Fruit fly (Drosophila melanogaster) whole organism, embryonic: ENCODE measurements around the gene CG42269.

Experiments used
- BtbVII ChIP-seq: fragments of 200-800 bp; sonication (Bioruptor generic); optimal IDR thresholded peaks from 3 replicates; lab custom pipeline; 2017; ENCODE audit warnings: missing biosample characterization, mild to moderate bottlenecking, missing genetic modification characterization
- Bteb2 ChIP-seq: fragments of 200-800 bp; sonication (Bioruptor generic); optimal IDR thresholded peaks from 2 replicates; lab custom pipeline; 2016; ENCODE audit warnings: missing biosample characterization, missing genetic modification characterization
- CG10147 ChIP-seq: fragments of 200-800 bp; sonication (Bioruptor generic); optimal IDR thresholded peaks from 2 replicates; lab custom pipeline; 2019; ENCODE audit warnings: missing biosample characterization, mild to moderate bottlenecking, missing genetic modification characterization, moderate library complexity
- CG10321 ChIP-seq: fragments of 200-800 bp; sonication (Bioruptor generic); IDR thresholded peaks from 2 replicates; pipeline ENCODE4 v1.3.6; 2022; ENCODE audit warnings: missing biosample characterization, missing genetic modification characterization
- CG14441 ChIP-seq: fragments of 200-800 bp; sonication (Bioruptor generic); IDR thresholded peaks from 2 replicates; pipeline ENCODE4 v1.3.6; 2022; ENCODE audit warnings: missing biosample characterization, missing genetic modification characterization
- CG15514 ChIP-seq: fragments of 200-800 bp; sonication (Bioruptor generic); optimal IDR thresholded peaks from 3 replicates; lab custom pipeline; 2017; ENCODE audit warnings: missing biosample characterization, missing genetic modification characterization, mild to moderate bottlenecking, moderate library complexity, missing genetic modification reagents
- CG15601 ChIP-seq: fragments of 200-800 bp; sonication (Bioruptor generic); optimal IDR thresholded peaks from 3 replicates; lab custom pipeline; 2019; ENCODE audit warnings: missing biosample characterization, mild to moderate bottlenecking, missing genetic modification characterization, moderate library complexity
- CG18476 ChIP-seq: fragments of 200-800 bp; sonication (Bioruptor generic); optimal IDR thresholded peaks from 2 replicates; lab custom pipeline; 2016; ENCODE audit warnings: missing biosample characterization, mild to moderate bottlenecking, missing genetic modification characterization
- CG2875 ChIP-seq: fragments of 200-800 bp; sonication (Bioruptor generic); optimal IDR thresholded peaks from 2 replicates; lab custom pipeline; 2017; ENCODE audit warnings: missing biosample characterization, mild to moderate bottlenecking, missing genetic modification characterization, missing genetic modification reagents
- CG2889 ChIP-seq: fragments of 200-800 bp; sonication (Bioruptor generic); IDR thresholded peaks from 3 replicates; pipeline ENCODE4 v1.3.6; 2022; ENCODE audit warnings: missing biosample characterization, missing genetic modification characterization
- CG30431 ChIP-seq: fragments of 200-800 bp; sonication (Bioruptor generic); optimal IDR thresholded peaks from 2 replicates; lab custom pipeline; 2017; ENCODE audit warnings: missing biosample characterization, missing genetic modification characterization
- CG3065 ChIP-seq: fragments of 200-800 bp; sonication (Bioruptor generic); optimal IDR thresholded peaks from 2 replicates; lab custom pipeline; 2016; ENCODE audit warnings: missing biosample characterization, missing genetic modification characterization
- CG33557 ChIP-seq: fragments of 200-800 bp; sonication (Bioruptor generic); optimal IDR thresholded peaks from 2 replicates; lab custom pipeline; 2019; ENCODE audit warnings: missing biosample characterization, mild to moderate bottlenecking, missing genetic modification characterization, moderate library complexity
- CG4404 ChIP-seq: fragments of 200-800 bp; sonication (Bioruptor generic); IDR thresholded peaks from 2 replicates; pipeline ENCODE4 v1.3.6; 2022; ENCODE audit warnings: missing biosample characterization, missing genetic modification characterization
- CG4707 ChIP-seq: fragments of 200-800 bp; sonication (Bioruptor generic); optimal IDR thresholded peaks from 2 replicates; lab custom pipeline; 2018; ENCODE audit warnings: missing biosample characterization, mild to moderate bottlenecking, missing genetic modification characterization, moderate library complexity
- CG6791 ChIP-seq: fragments of 200-800 bp; sonication (Bioruptor generic); IDR thresholded peaks from 3 replicates; pipeline ENCODE4 v1.3.6; 2022; ENCODE audit warnings: missing biosample characterization, missing genetic modification characterization; ENCODE audit not compliant: partially characterized antibody
- CG7786 ChIP-seq: fragments of 200-800 bp; sonication (Bioruptor generic); optimal IDR thresholded peaks from 2 replicates; lab custom pipeline; 2016; ENCODE audit warnings: missing biosample characterization, missing genetic modification characterization
- CG7839 ChIP-seq: fragments of 200-800 bp; sonication (Bioruptor generic); optimal IDR thresholded peaks from 3 replicates; lab custom pipeline; 2018; ENCODE audit warnings: missing biosample characterization, mild to moderate bottlenecking, missing genetic modification characterization, moderate library complexity
- CoRest ChIP-seq: fragments of 200-800 bp; sonication (Bioruptor generic); optimal IDR thresholded peaks from 3 replicates; lab custom pipeline; 2018; ENCODE audit warnings: missing biosample characterization, mild to moderate bottlenecking, missing genetic modification characterization, moderate library complexity
- Dfd ChIP-seq, 2 experiments: fragments of >200 bp; optimal IDR thresholded peaks; 2 replicates each; lab custom pipeline; 2017; ENCODE audit warnings: missing biosample characterization in 2 of 2, missing genetic modification characterization in 2 of 2
- Drgx ChIP-seq: fragments of 200-800 bp; sonication (Bioruptor generic); IDR thresholded peaks from 2 replicates; pipeline ENCODE4 v1.3.6; 2022; ENCODE audit warnings: missing biosample characterization, missing genetic modification characterization
- Fer2 ChIP-seq: fragments of 200-800 bp; sonication (Bioruptor generic); optimal IDR thresholded peaks from 2 replicates; lab custom pipeline; 2018; ENCODE audit warnings: missing biosample characterization, mild to moderate bottlenecking, missing genetic modification characterization, moderate library complexity
- H15 ChIP-seq: fragments of 200-800 bp; sonication (Bioruptor generic); IDR thresholded peaks from 3 replicates; pipeline ENCODE4 v1.3.6; 2022; ENCODE audit warnings: missing biosample characterization, missing genetic modification characterization
- HHEX ChIP-seq: fragments of 200-800 bp; sonication (Bioruptor generic); optimal IDR thresholded peaks from 3 replicates; lab custom pipeline; 2017; ENCODE audit warnings: missing biosample characterization, mild to moderate bottlenecking, missing genetic modification characterization, missing genetic modification reagents
- HLH3B ChIP-seq: fragments of 200-800 bp; sonication (Bioruptor generic); IDR thresholded peaks from 2 replicates; pipeline ENCODE4 v1.3.6; 2022; ENCODE audit warnings: missing biosample characterization, missing genetic modification characterization
- Hand ChIP-seq: fragments of 200-800 bp; sonication (Bioruptor generic); optimal IDR thresholded peaks from 2 replicates; lab custom pipeline; 2017; ENCODE audit warnings: mild to moderate bottlenecking, missing biosample characterization, missing genetic modification reagents, missing genetic modification characterization
- Hmr ChIP-seq: fragments of 200-800 bp; sonication (Bioruptor generic); optimal IDR thresholded peaks from 3 replicates; lab custom pipeline; 2017; ENCODE audit warnings: mild to moderate bottlenecking, missing biosample characterization, missing genetic modification reagents, missing genetic modification characterization
- Jarid2 ChIP-seq: fragments of 200-800 bp; sonication (Bioruptor generic); optimal IDR thresholded peaks from 3 replicates; lab custom pipeline; 2017; ENCODE audit warnings: mild to moderate bottlenecking, missing biosample characterization, missing genetic modification reagents, missing genetic modification characterization
- MESR4 ChIP-seq: fragments of 200-800 bp; sonication (Bioruptor generic); optimal IDR thresholded peaks from 2 replicates; lab custom pipeline; 2018; ENCODE audit warnings: missing biosample characterization, mild to moderate bottlenecking, missing genetic modification characterization, moderate library complexity
- Max ChIP-seq: fragments of 200-800 bp; sonication (Bioruptor generic); optimal IDR thresholded peaks from 2 replicates; lab custom pipeline; 2016; ENCODE audit warnings: missing biosample characterization, mild to moderate bottlenecking, missing genetic modification characterization
- Mes4 ChIP-seq: fragments of 200-800 bp; sonication (Bioruptor generic); optimal IDR thresholded peaks from 2 replicates; lab custom pipeline; 2016; ENCODE audit warnings: missing biosample characterization, missing genetic modification characterization
- NFAT ChIP-seq: fragments of 200-800 bp; sonication (Bioruptor generic); IDR thresholded peaks from 2 replicates; pipeline ENCODE4 v1.3.6; 2022; ENCODE audit warnings: missing biosample characterization, missing genetic modification characterization
- Optix ChIP-seq: fragments of 200-800 bp; sonication (Bioruptor generic); IDR thresholded peaks from 3 replicates; pipeline ENCODE4 v1.3.6; 2022; ENCODE audit warnings: missing biosample characterization, missing genetic modification characterization
- Ptx1 ChIP-seq: fragments of 200-800 bp; sonication (Bioruptor generic); IDR thresholded peaks from 2 replicates; pipeline ENCODE4 v1.3.6; 2022; ENCODE audit warnings: missing biosample characterization, missing genetic modification characterization
- Xbp1 ChIP-seq: fragments of 200-800 bp; sonication (Bioruptor generic); optimal IDR thresholded peaks from 3 replicates; lab custom pipeline; 2016; ENCODE audit warnings: missing biosample characterization, mild to moderate bottlenecking, missing genetic modification characterization
- aop ChIP-seq: fragments of 200-800 bp; sonication (Bioruptor generic); IDR thresholded peaks from 2 replicates; pipeline ENCODE4 v1.3.6; 2022; ENCODE audit warnings: missing biosample characterization, missing genetic modification characterization
- bab2 ChIP-seq: fragments of 200-800 bp; sonication (Bioruptor generic); optimal IDR thresholded peaks from 2 replicates; lab custom pipeline; 2016; ENCODE audit warnings: missing biosample characterization, missing genetic modification characterization
- br ChIP-seq: fragments of >200 bp; optimal IDR thresholded peaks from 2 replicates; lab custom pipeline; 2017
- dmrt11E ChIP-seq: fragments of 200-800 bp; sonication (Bioruptor generic); optimal IDR thresholded peaks from 3 replicates; lab custom pipeline; 2018; ENCODE audit warnings: missing biosample characterization, mild to moderate bottlenecking, missing genetic modification characterization, moderate library complexity
- ewg ChIP-seq: fragments of 200-800 bp; sonication (Bioruptor generic); optimal IDR thresholded peaks from 3 replicates; lab custom pipeline; 2017; ENCODE audit warnings: mild to moderate bottlenecking, missing biosample characterization, missing genetic modification reagents, missing genetic modification characterization
- fd102C ChIP-seq: fragments of 200-800 bp; sonication (Bioruptor generic); optimal IDR thresholded peaks from 2 replicates; lab custom pipeline; 2018; ENCODE audit warnings: missing biosample characterization, mild to moderate bottlenecking, missing genetic modification characterization, moderate library complexity
- hb ChIP-seq: fragments of 200-800 bp; sonication (Bioruptor generic); IDR thresholded peaks from 3 replicates; pipeline ENCODE4 v1.3.6; 2022; ENCODE audit warnings: missing biosample characterization, missing genetic modification characterization; ENCODE audit not compliant: partially characterized antibody
- kah ChIP-seq: fragments of 200-800 bp; sonication (Bioruptor generic); optimal IDR thresholded peaks from 2 replicates; lab custom pipeline; 2018; ENCODE audit warnings: missing biosample characterization, mild to moderate bottlenecking, missing genetic modification characterization
- lola ChIP-seq, 3 experiments: fragments of >200 bp in 2 of 3; fragments of 200-800 bp in 1 of 3; sonication (Bioruptor generic) in 1 of 3; optimal IDR thresholded peaks; 2 replicates each; lab custom pipeline; 2017 to 2019; ENCODE audit warnings: missing biosample characterization in 3 of 3, missing genetic modification characterization in 3 of 3, mild to moderate bottlenecking in 1 of 3, moderate library complexity in 1 of 3
- nau ChIP-seq: fragments of 200-800 bp; sonication (Bioruptor generic); optimal IDR thresholded peaks from 3 replicates; lab custom pipeline; 2017; ENCODE audit warnings: missing biosample characterization, mild to moderate bottlenecking, missing genetic modification characterization, missing genetic modification reagents
- nerfin-1 ChIP-seq: fragments of 200-800 bp; sonication (Bioruptor generic); optimal IDR thresholded peaks from 3 replicates; lab custom pipeline; 2019; ENCODE audit warnings: missing biosample characterization, mild to moderate bottlenecking, missing genetic modification characterization, moderate library complexity
- odd ChIP-seq: fragments of 200-800 bp; sonication (Bioruptor generic); optimal IDR thresholded peaks from 2 replicates; lab custom pipeline; 2017; ENCODE audit warnings: missing biosample characterization, mild to moderate bottlenecking, missing genetic modification characterization
- row ChIP-seq: fragments of 200-800 bp; sonication (Bioruptor generic); IDR thresholded peaks from 3 replicates; pipeline ENCODE4 v1.3.6; 2022; ENCODE audit warnings: missing biosample characterization, missing genetic modification characterization
- sens ChIP-seq: fragments of 200-800 bp; sonication (Bioruptor generic); peaks from one replicate; lab custom pipeline; 2016; ENCODE audit warnings: missing biosample characterization, missing genetic modification characterization
- seq ChIP-seq: fragments of 200-800 bp; sonication (Bioruptor generic); IDR thresholded peaks from 2 replicates; pipeline ENCODE4 v1.3.6; 2022; ENCODE audit warnings: missing biosample characterization, missing genetic modification characterization
- stwl ChIP-seq: fragments of 200-800 bp; sonication (Bioruptor generic); optimal IDR thresholded peaks from 3 replicates; lab custom pipeline; 2018; ENCODE audit warnings: missing biosample characterization, mild to moderate bottlenecking, missing genetic modification characterization, moderate library complexity

Gene CG42269

dm6 chr3L:6082561-6082960, 16.5 kb downstream of the CG42269 start, which contains the start of gene CG13293 (continued):
- TF ChIP-seq CG4404 (GFP tag; lab: Robert Waterston, UW) (no peak), br (lab: Kevin White, UChicago) (no peak), HHEX (no peak), row (GFP tag; lab: Robert Waterston, UW) (peak; percentile 61; the same call in 2 of the 3 replicates), CG6791 (GFP tag; lab: Robert Waterston, UW) (no peak), Hmr (GFP tag; lab: Kevin White, UChicago) (peak; percentile 15), lola (GFP tag; optimal IDR thresholded peaks at IDR 0.05; lab: Kevin White, UChicago) (no peak), CG2875 (GFP tag; lab: Kevin White, UChicago) (no peak), nau (GFP tag; lab: Kevin White, UChicago) (no peak), CG33557 (no peak), CoRest (tag; lab: Kevin White, UChicago) (no peak), dmrt11E (no peak), CG14441 (GFP tag; lab: Robert Waterston, UW) (no peak), HLH3B (GFP tag; lab: Robert Waterston, UW) (no peak), Xbp1 (GFP tag; lab: Kevin White, UChicago) (no peak), Bteb2 (GFP tag; lab: Kevin White, UChicago) (no peak), CG10321 (GFP tag; lab: Robert Waterston, UW) (no peak), Max (no peak), Drgx (GFP tag; lab: Robert Waterston, UW) (no peak), sens (GFP tag; lab: Kevin White, UChicago) (peak; percentile 62), Optix (GFP tag; lab: Robert Waterston, UW) (no peak), CG30431 (no peak), CG15601 (no peak), kah (no peak), aop (no peak), Ptx1 (GFP tag; lab: Robert Waterston, UW) (no peak), Mes4 (no peak), seq (GFP tag; lab: Robert Waterston, UW) (peak; percentile 97), BtbVII (GFP tag; lab: Kevin White, UChicago) (no peak), CG10147 (GFP tag; lab: Kevin White, UChicago) (no peak), stwl (tag; lab: Kevin White, UChicago) (peak; percentile 28), CG4707 (no peak), ewg (GFP tag; lab: Kevin White, UChicago) (no peak), hb (GFP tag; lab: Robert Waterston, UW) (no peak), Dfd (GFP tag; optimal IDR thresholded peaks at IDR 0.05; lab: Kevin White, UChicago) (no peak), fd102C (GFP tag; lab: Kevin White, UChicago) (peak; percentile 35), CG3065 (GFP tag; lab: Kevin White, UChicago) (no peak), odd (GFP tag; lab: Kevin White, UChicago) (no peak), CG7839 (tag; lab: Kevin White, UChicago) (no peak), Fer2 (no peak), bab2 (GFP tag; lab: Kevin White, UChicago) (no peak), Hand (GFP tag; lab: Kevin White, UChicago) (no peak), H15 (0 out of 3 replicates have a peak, but pooled peaks have one; percentile 21), MESR4 (GFP tag; lab: Kevin White, UChicago) (peak; percentile 30), nerfin-1 (tag; lab: Kevin White, UChicago) (peak; percentile 15), CG18476 (GFP tag; lab: Kevin White, UChicago) (peak; percentile 90), CG15514 (no peak), NFAT (GFP tag; lab: Robert Waterston, UW) (0 out of 2 replicates have a peak, but pooled peaks have one; percentile 21), CG2889 (GFP tag; lab: Robert Waterston, UW) (no peak), Jarid2 (no peak), CG7786 (no peak)
